Worm (Caenorhabditis elegans) whole organism, L4 larva: ENCODE measurements around the gene ZC116.5.
A peak's percentile ranks its signal among the peaks of the same experiment; 100 is the strongest.

Experiments
- D1046.2 ChIP-seq: fragments of 200-800 bp; sonication (Bioruptor generic); IDR thresholded peaks from 2 replicates; pipeline ENCODE4 v1.3.6; 2022; ENCODE audit warnings: missing genetic modification characterization, missing compliant biosample characterization
- F10B5.3 ChIP-seq: sonication (generic microtip); optimal IDR thresholded peaks from 2 replicates; lab custom pipeline; 2016; ENCODE audit warnings: mild to moderate bottlenecking, missing genetic modification characterization, missing compliant biosample characterization
- F37D6.2 ChIP-seq: sonication (generic microtip); optimal IDR thresholded peaks from 2 replicates; lab custom pipeline; 2016; ENCODE audit warnings: mild to moderate bottlenecking, missing genetic modification characterization, missing compliant biosample characterization
- F49E8.2 ChIP-seq: sonication (generic microtip); optimal IDR thresholded peaks from 2 replicates; lab custom pipeline; 2016; ENCODE audit warnings: missing compliant biosample characterization, mild to moderate bottlenecking, missing genetic modification characterization, borderline replicate concordance
- T20F7.1 ChIP-seq: fragments of 200-800 bp; sonication (Bioruptor generic); optimal IDR thresholded peaks from 2 replicates; lab custom pipeline; 2018; ENCODE audit warnings: mild to moderate bottlenecking, missing genetic modification characterization, missing compliant biosample characterization
- T26A8.4 ChIP-seq: fragments of 200-800 bp; sonication (Bioruptor generic); IDR thresholded peaks from 2 replicates; pipeline ENCODE4 v1.3.6; 2022; ENCODE audit warnings: missing genetic modification characterization, missing compliant biosample characterization
- Y105C5A.15 ChIP-seq: fragments of 200-800 bp; sonication (Bioruptor generic); IDR thresholded peaks from 2 replicates; pipeline ENCODE4 v1.3.6; 2022; ENCODE audit warnings: missing genetic modification characterization, missing compliant biosample characterization
- Y5F2A.4 ChIP-seq: fragments of 200-800 bp; sonication (Bioruptor generic); optimal IDR thresholded peaks from 2 replicates; lab custom pipeline; 2018; ENCODE audit warnings: mild to moderate bottlenecking, missing genetic modification characterization, missing compliant biosample characterization
- arid-1 ChIP-seq: fragments of 200-800 bp; sonication (Bioruptor generic); conservative IDR thresholded peaks from 2 replicates; pipeline ENCODE4 v1.3.6; 2022; ENCODE audit warnings: missing genetic modification reagents, missing genetic modification characterization, missing compliant biosample characterization
- ceh-28 ChIP-seq: fragments of 150-350 bp; optimal IDR thresholded peaks from 2 replicates; lab custom pipeline; 2014; ENCODE audit warnings: missing biosample characterization, missing genetic modification reagents, missing genetic modification characterization
- ceh-32 ChIP-seq: sonication (generic microtip); optimal IDR thresholded peaks from 2 replicates; lab custom pipeline; 2016; ENCODE audit warnings: mild to moderate bottlenecking, missing genetic modification characterization, missing compliant biosample characterization; ENCODE audit not compliant: poor library complexity
- ceh-44 ChIP-seq: fragments of 200-800 bp; sonication (Bioruptor generic); IDR thresholded peaks from 2 replicates; pipeline ENCODE4 v1.3.6; 2022; ENCODE audit warnings: missing genetic modification reagents, missing genetic modification characterization, missing compliant biosample characterization
- ceh-62 ChIP-seq: sonication (generic microtip); optimal IDR thresholded peaks from 2 replicates; lab custom pipeline; 2017; ENCODE audit warnings: missing biosample characterization, missing genetic modification characterization
- ceh-82 ChIP-seq: sonication (generic microtip); optimal IDR thresholded peaks from 2 replicates; lab custom pipeline; 2017; ENCODE audit warnings: missing biosample characterization, missing genetic modification characterization
- cey-2 ChIP-seq: sonication (generic microtip); optimal IDR thresholded peaks from 3 replicates; lab custom pipeline; 2017; ENCODE audit warnings: missing genetic modification characterization, mild to moderate bottlenecking, missing compliant biosample characterization, antibody characterized with exemption, borderline replicate concordance; ENCODE audit not compliant: insufficient read depth
- daf-12 ChIP-seq: fragments of 150-350 bp; optimal IDR thresholded peaks from 2 replicates; lab custom pipeline; 2014; ENCODE audit warnings: missing biosample characterization, missing genetic modification reagents, missing genetic modification characterization
- daf-19 ChIP-seq: fragments of 200-800 bp; sonication (Bioruptor generic); conservative IDR thresholded peaks from 2 replicates; pipeline ENCODE4 v1.3.6; 2022; ENCODE audit warnings: missing genetic modification characterization, missing compliant biosample characterization
- daf-8 ChIP-seq: fragments of 200-800 bp; sonication (Bioruptor generic); IDR thresholded peaks from 2 replicates; pipeline ENCODE4 v1.3.6; 2022; ENCODE audit warnings: missing genetic modification characterization, missing compliant biosample characterization
- dmd-6 ChIP-seq: fragments of 200-800 bp; sonication (Bioruptor generic); IDR thresholded peaks from 2 replicates; pipeline ENCODE4 v1.3.6; 2022; ENCODE audit warnings: missing genetic modification reagents, missing genetic modification characterization, missing compliant biosample characterization
- gei-8 ChIP-seq: fragments of 200-800 bp; sonication (Bioruptor generic); optimal IDR thresholded peaks from 2 replicates; lab custom pipeline; 2018; ENCODE audit warnings: mild to moderate bottlenecking, missing genetic modification characterization, missing compliant biosample characterization
- hif-1 ChIP-seq, 2 experiments: sonication (generic microtip); optimal IDR thresholded peaks; 2 replicates each; lab custom pipeline; 2016 to 2017; ENCODE audit warnings: missing compliant biosample characterization in 2 of 2, missing genetic modification characterization in 2 of 2, missing genetic modification reagents in 2 of 2, missing genotype in 2 of 2, mild to moderate bottlenecking in 1 of 2
- hmg-1.1 ChIP-seq: fragments of 200-800 bp; sonication (Bioruptor generic); IDR thresholded peaks from 2 replicates; pipeline ENCODE4 v1.3.6; 2022; ENCODE audit warnings: missing genetic modification reagents, missing genetic modification characterization, missing compliant biosample characterization
- jun-1 ChIP-seq: fragments of 150-350 bp; optimal IDR thresholded peaks from 2 replicates; lab custom pipeline; 2014; ENCODE audit warnings: missing biosample characterization, missing genetic modification reagents, missing genetic modification characterization
- lim-7 ChIP-seq: fragments of 200-800 bp; sonication (Bioruptor generic); IDR thresholded peaks from 2 replicates; pipeline ENCODE4 v1.3.6; 2022; ENCODE audit warnings: missing genetic modification characterization, missing compliant biosample characterization
- lin-13 ChIP-seq: fragments of 150-350 bp; optimal IDR thresholded peaks from 2 replicates; lab custom pipeline; 2014; ENCODE audit warnings: missing biosample characterization, missing genetic modification reagents, missing genetic modification characterization
- lin-38 ChIP-seq: fragments of 200-800 bp; sonication (Bioruptor generic); IDR thresholded peaks from 2 replicates; pipeline ENCODE4 v1.3.6; 2022; ENCODE audit warnings: missing genetic modification reagents, missing genetic modification characterization, missing compliant biosample characterization
- lsy-2 ChIP-seq, 2 experiments: fragments of 150-350 bp in 1 of 2; sonication (generic microtip) in 1 of 2; optimal IDR thresholded peaks; 2 replicates each; lab custom pipeline; 2014 to 2017; ENCODE audit warnings: missing biosample characterization in 2 of 2, missing genetic modification characterization in 2 of 2
- madf-9 ChIP-seq: fragments of 200-800 bp; sonication (Bioruptor generic); conservative IDR thresholded peaks from 2 replicates; pipeline ENCODE4 v1.3.6; 2022; ENCODE audit warnings: missing genetic modification reagents, missing genetic modification characterization, missing compliant biosample characterization
- mep-1 ChIP-seq: fragments of 150-350 bp; sonication (generic microtip); optimal IDR thresholded peaks from 3 replicates; lab custom pipeline; 2014; ENCODE audit warnings: missing biosample characterization, missing genetic modification characterization
- mxl-3 ChIP-seq: fragments of 200-800 bp; sonication (Bioruptor generic); optimal IDR thresholded peaks from 2 replicates; lab custom pipeline; 2018; ENCODE audit warnings: mild to moderate bottlenecking, missing genetic modification characterization, missing compliant biosample characterization
- nhr-10 ChIP-seq: fragments of 150-350 bp; optimal IDR thresholded peaks from 2 replicates; lab custom pipeline; 2014; ENCODE audit warnings: missing biosample characterization, missing genetic modification characterization
- nhr-102 ChIP-seq: sonication (generic microtip); optimal IDR thresholded peaks from 2 replicates; lab custom pipeline; 2016; ENCODE audit warnings: mild to moderate bottlenecking, missing genetic modification characterization, moderate library complexity, missing compliant biosample characterization
- nhr-11 ChIP-seq: fragments of 150-350 bp; optimal IDR thresholded peaks from 2 replicates; lab custom pipeline; 2014; ENCODE audit warnings: missing biosample characterization, missing genetic modification characterization
- nhr-237 ChIP-seq: sonication (generic microtip); optimal IDR thresholded peaks from 2 replicates; lab custom pipeline; 2017; ENCODE audit warnings: missing biosample characterization, missing genetic modification characterization
- nhr-41 ChIP-seq: fragments of 200-800 bp; sonication (Bioruptor generic); IDR thresholded peaks from 2 replicates; pipeline ENCODE4 v1.3.6; 2022; ENCODE audit warnings: missing genetic modification reagents, missing genetic modification characterization, missing compliant biosample characterization
- nhr-42 ChIP-seq: fragments of 200-800 bp; sonication (Bioruptor generic); IDR thresholded peaks from 2 replicates; pipeline ENCODE4 v1.3.6; 2022; ENCODE audit warnings: missing genetic modification characterization, missing compliant biosample characterization
- nhr-6 ChIP-seq: fragments of 150-350 bp; optimal IDR thresholded peaks from 2 replicates; lab custom pipeline; 2014; ENCODE audit warnings: missing biosample characterization, missing genetic modification characterization
- nhr-76 ChIP-seq: fragments of 150-350 bp; optimal IDR thresholded peaks from 2 replicates; lab custom pipeline; 2014; ENCODE audit warnings: missing biosample characterization, missing genetic modification characterization
- nhr-77 ChIP-seq: fragments of 150-350 bp; optimal IDR thresholded peaks from 2 replicates; lab custom pipeline; 2014; ENCODE audit warnings: missing biosample characterization, missing genetic modification characterization
- pha-4 ChIP-seq, 2 experiments: fragments of 150-350 bp in 1 of 2; fragments of 200-800 bp in 1 of 2; sonication (Bioruptor generic) in 1 of 2; IDR thresholded peaks in 1 of 2; optimal IDR thresholded peaks in 1 of 2; 2 replicates each; pipeline versions ENCODE4 v1.3.6 to Lab custom; 2014 to 2022; ENCODE audit warnings: missing genetic modification characterization in 2 of 2, missing genetic modification reagents in 2 of 2, missing biosample characterization in 1 of 2, missing compliant biosample characterization in 1 of 2
- php-3 ChIP-seq: fragments of 200-800 bp; sonication (Bioruptor generic); IDR thresholded peaks from 2 replicates; pipeline ENCODE4 v1.3.6; 2022; ENCODE audit warnings: missing genetic modification reagents, missing genetic modification characterization, missing compliant biosample characterization
- rbr-2 ChIP-seq: sonication (generic microtip); optimal IDR thresholded peaks from 2 replicates; lab custom pipeline; 2016; ENCODE audit warnings: missing genotype, missing genetic modification characterization, missing compliant biosample characterization
- saeg-2 ChIP-seq: fragments of 200-800 bp; sonication (Bioruptor generic); IDR thresholded peaks from 2 replicates; pipeline ENCODE4 v1.3.6; 2022; ENCODE audit warnings: missing genetic modification reagents, missing genetic modification characterization, missing compliant biosample characterization
- snpc-4 ChIP-seq: fragments of 150-350 bp; optimal IDR thresholded peaks from 2 replicates; lab custom pipeline; 2014; ENCODE audit warnings: missing biosample characterization, missing genetic modification characterization
- spr-3 ChIP-seq: fragments of 200-800 bp; sonication (Bioruptor generic); optimal IDR thresholded peaks from 2 replicates; lab custom pipeline; 2018; ENCODE audit warnings: mild to moderate bottlenecking, missing genetic modification characterization, missing compliant biosample characterization
- unc-39 ChIP-seq: sonication (generic microtip); optimal IDR thresholded peaks from 2 replicates; lab custom pipeline; 2017; ENCODE audit warnings: missing biosample characterization, missing genetic modification characterization
- unc-62 ChIP-seq, 3 experiments: fragments of 150-350 bp in 1 of 3; sonication (generic microtip); optimal IDR thresholded peaks in 2 of 3; peaks in 1 of 3; 1 replicate in 1 of 3; 2 replicates in 2 of 3; lab custom pipeline; 2014 to 2017; ENCODE audit warnings: missing biosample characterization in 3 of 3, missing genetic modification characterization in 3 of 3, missing genetic modification reagents in 3 of 3, missing genotype in 1 of 3
- zag-1 ChIP-seq: fragments of 150-350 bp; optimal IDR thresholded peaks from 2 replicates; lab custom pipeline; 2014; ENCODE audit warnings: missing biosample characterization, missing genetic modification characterization
- ztf-11 ChIP-seq: fragments of 150-350 bp; optimal IDR thresholded peaks from 2 replicates; lab custom pipeline; 2014; ENCODE audit warnings: missing biosample characterization, missing genetic modification characterization
- ztf-7 ChIP-seq: fragments of 150-350 bp; optimal IDR thresholded peaks from 2 replicates; lab custom pipeline; 2014; ENCODE audit warnings: missing biosample characterization, missing genetic modification characterization

The ZC116.5 gene

ce11 chrV:12637238-12637690 is 28.5 kb upstream of the ZC116.5 start, which contains the start of gene F56H9.2 (continued):
- TF ChIP-seq nhr-102 (tag; lab: Kevin White, UChicago) = peak; percentile 66
- no peak for TF ChIP-seq lim-7 (GFP tag; lab: Robert Waterston, UW)
- no peak for TF ChIP-seq spr-3
- TF ChIP-seq nhr-41 (GFP tag; lab: Robert Waterston, UW) = 0 out of 2 replicates have a peak, but pooled peaks have one; percentile 18
- no peak for TF ChIP-seq D1046.2 (GFP tag; lab: Robert Waterston, UW)
- TF ChIP-seq nhr-42 (GFP tag; lab: Robert Waterston, UW) = no peak
- TF ChIP-seq ztf-11 = no peak
- no peak for TF ChIP-seq nhr-237
- peak; percentile 46 for TF ChIP-seq T20F7.1 (GFP tag; lab: Kevin White, UChicago)
- TF ChIP-seq ceh-62 = no peak
- TF ChIP-seq F37D6.2 (tag; lab: Kevin White, UChicago) = no peak
- peak in 1 of 2 experiments; percentile 98 for TF ChIP-seq unc-62 (GFP tag; optimal IDR thresholded peaks at IDR 0.05 in 1 of 2; lab: Kevin White, UChicago)
- TF ChIP-seq unc-62 (tag; optimal IDR thresholded peaks at IDR 0.05; lab: Kevin White, UChicago) = no peak
- no peak for TF ChIP-seq unc-39
- no peak for TF ChIP-seq Y105C5A.15
- no peak for TF ChIP-seq nhr-76
- peak; percentile 8 for TF ChIP-seq lin-13
- peak; percentile 76 for TF ChIP-seq gei-8 (GFP tag; lab: Kevin White, UChicago)
- TF ChIP-seq T26A8.4 = no peak
- TF ChIP-seq cey-2 = peak; percentile 49
- no peak for TF ChIP-seq ceh-28 (tag; lab: Kevin White, UChicago)
- peak; percentile 95 for TF ChIP-seq php-3 (GFP tag; lab: Robert Waterston, UW)
- TF ChIP-seq daf-12 (tag; lab: Kevin White, UChicago) = no peak
- no peak for TF ChIP-seq F10B5.3
- peak; percentile 59 to 60 for TF ChIP-seq lsy-2 (tag; optimal IDR thresholded peaks at IDR 0.05; lab: Kevin White, UChicago)
- TF ChIP-seq lin-38 = no peak
- TF ChIP-seq pha-4 (GFP tag; IDR thresholded peaks at IDR 0.05; lab: Robert Waterston, UW) = peak; percentile 55; the same call in 1 of the 2 replicates
- no peak for TF ChIP-seq pha-4 (tag; optimal IDR thresholded peaks at IDR 0.05; lab: Kevin White, UChicago)
- TF ChIP-seq nhr-77 (tag; lab: Kevin White, UChicago) = peak; percentile 59
- no peak; the same call in 1 of the 2 replicates for TF ChIP-seq madf-9 (GFP tag; lab: Robert Waterston, UW)
- TF ChIP-seq arid-1 (GFP tag; lab: Robert Waterston, UW) = no peak
- TF ChIP-seq daf-19 = no peak
- no peak for TF ChIP-seq ceh-82 (tag; lab: Kevin White, UChicago)
- TF ChIP-seq ceh-32 = no peak
- peak; percentile 88 for TF ChIP-seq nhr-6 (tag; lab: Kevin White, UChicago)
- peak; percentile 76 for TF ChIP-seq mep-1 (tag; lab: Kevin White, UChicago)
- TF ChIP-seq nhr-10 (tag; lab: Kevin White, UChicago) = peak; percentile 30
- TF ChIP-seq F49E8.2 (tag; lab: Kevin White, UChicago) = no peak
- peak; percentile 50 for TF ChIP-seq ztf-7 (tag; lab: Kevin White, UChicago)
- TF ChIP-seq ceh-44 = no peak
- peak; percentile 98 for TF ChIP-seq dmd-6 (GFP tag; lab: Robert Waterston, UW)
- peak; percentile 94 for TF ChIP-seq mxl-3 (GFP tag; lab: Kevin White, UChicago)
- TF ChIP-seq zag-1 = no peak
- no peak for TF ChIP-seq snpc-4 (tag; lab: Kevin White, UChicago)
- peak; percentile 48 for TF ChIP-seq rbr-2 (tag; lab: Kevin White, UChicago)
- peak; percentile 28 for TF ChIP-seq nhr-11 (tag; lab: Kevin White, UChicago)
- TF ChIP-seq daf-8 (GFP tag; lab: Robert Waterston, UW) = no peak
- TF ChIP-seq Y5F2A.4 (GFP tag; lab: Kevin White, UChicago) = no peak
- TF ChIP-seq hif-1 (tag; optimal IDR thresholded peaks at IDR 0.05; lab: Kevin White, UChicago) = peak in 1 of 2 experiments; percentile 30
- peak; percentile 23 for TF ChIP-seq jun-1
- TF ChIP-seq hmg-1.1 (GFP tag; lab: Robert Waterston, UW) = 0 out of 2 replicates have a peak, but pooled peaks have one; percentile 34
- TF ChIP-seq saeg-2 (GFP tag; lab: Robert Waterston, UW) = peak; percentile 74; the same call in 1 of the 2 replicates
